Worm (Caenorhabditis elegans): ENCODE measurements around the gene F44E5.1.

DNA sequence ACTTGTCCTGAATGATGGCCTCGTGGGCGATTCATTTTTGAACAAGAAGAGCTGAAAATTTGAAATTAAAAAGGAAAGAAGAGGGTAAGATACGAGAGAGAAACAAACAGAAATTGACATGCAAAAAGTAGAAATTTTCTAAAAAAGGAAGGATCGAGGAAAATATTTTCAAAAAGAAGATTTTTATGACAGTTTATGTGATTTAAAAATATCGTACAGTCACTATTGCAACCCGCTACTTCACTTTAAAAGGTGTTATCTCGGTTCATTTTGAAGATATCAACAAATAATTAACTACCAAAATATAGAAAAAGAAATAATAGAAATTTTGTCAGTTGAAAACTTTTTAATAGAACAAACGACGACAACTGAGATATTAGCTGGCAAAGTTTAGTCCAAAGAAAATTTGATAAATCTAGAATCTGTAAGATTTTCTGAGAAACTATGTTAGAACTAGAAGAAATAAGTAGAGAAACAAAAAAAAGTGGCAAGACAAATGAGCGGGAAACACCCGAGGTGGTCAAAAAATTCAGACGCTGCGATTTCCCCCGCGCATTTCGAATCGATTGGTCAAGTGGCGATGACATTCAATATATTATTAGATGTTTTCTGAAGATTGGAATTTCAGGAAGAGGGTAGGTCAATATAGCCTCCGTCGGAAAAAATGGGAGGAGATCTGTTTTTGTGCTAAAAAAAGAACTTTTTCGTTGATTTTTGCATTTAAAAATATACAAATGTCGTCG is 49.4 kb upstream of the F44E5.1 start, which contains the start of gene Y6D1A.1:
- TF ChIP-seq ama-1 (optimal IDR thresholded peaks at IDR 0.05), result no peak
- TF ChIP-seq daf-12 (tag; optimal IDR thresholded peaks at IDR 0.05), result no peak
- no peak for TF ChIP-seq snpc-4 (tag; optimal IDR thresholded peaks at IDR 0.05)
- no peak for TF ChIP-seq mdl-1 (tag; optimal IDR thresholded peaks at IDR 0.05)
- no peak for TF ChIP-seq aly-2 (tag; optimal IDR thresholded peaks at IDR 0.05)
- TF ChIP-seq ceh-82 (tag; optimal IDR thresholded peaks at IDR 0.05), result no peak
- no peak for TF ChIP-seq sea-2 (GFP tag; optimal IDR thresholded peaks at IDR 0.05)
- no peak for TF ChIP-seq elt-2 (tag; optimal IDR thresholded peaks at IDR 0.05)
- no peak for TF ChIP-seq lin-39 (tag; optimal IDR thresholded peaks at IDR 0.05)
